Fruit fly (Drosophila melanogaster) whole organism, embryonic: ENCODE measurements around the gene CG5644.

Experiments used
- CG11398 ChIP-seq: fragments of 200-800 bp; sonication (Bioruptor generic); optimal IDR thresholded peaks from 2 replicates; lab custom pipeline; 2016; ENCODE audit warnings: missing biosample characterization, missing genetic modification characterization
- CG12219 ChIP-seq: fragments of 200-800 bp; sonication (Bioruptor generic); optimal IDR thresholded peaks from 3 replicates; lab custom pipeline; 2018; ENCODE audit warnings: missing biosample characterization, mild to moderate bottlenecking, missing genetic modification characterization
- CG14014 ChIP-seq: fragments of 200-800 bp; sonication (Bioruptor generic); IDR thresholded peaks from 2 replicates; pipeline ENCODE4 v1.3.6; 2022; ENCODE audit warnings: missing biosample characterization, missing genetic modification characterization
- CG14667 ChIP-seq: fragments of 200-800 bp; sonication (Bioruptor generic); IDR thresholded peaks from 2 replicates; pipeline ENCODE4 v1.3.6; 2022; ENCODE audit warnings: missing biosample characterization, missing genetic modification characterization
- CG17361 ChIP-seq: fragments of 200-800 bp; sonication (Bioruptor generic); IDR thresholded peaks from 3 replicates; pipeline ENCODE4 v1.3.6; 2022; ENCODE audit warnings: missing biosample characterization, missing genetic modification characterization
- CG3726 ChIP-seq: fragments of 200-800 bp; sonication (Bioruptor generic); IDR thresholded peaks from 3 replicates; pipeline ENCODE4, ENCODE4 v1.3.6; 2022; ENCODE audit warnings: missing biosample characterization, missing genetic modification characterization
- CG3838 ChIP-seq: fragments of 200-800 bp; sonication (Bioruptor generic); optimal IDR thresholded peaks from 3 replicates; lab custom pipeline; 2016; ENCODE audit warnings: missing biosample characterization, missing genetic modification characterization
- CG3847 ChIP-seq: fragments of 200-800 bp; sonication (Bioruptor generic); IDR thresholded peaks from 2 replicates; pipeline ENCODE4 v1.3.6; 2022; ENCODE audit warnings: missing biosample characterization, missing genetic modification characterization
- CG7271 ChIP-seq: fragments of 200-800 bp; sonication (Bioruptor generic); optimal IDR thresholded peaks from 2 replicates; lab custom pipeline; 2018; ENCODE audit warnings: missing biosample characterization, mild to moderate bottlenecking, missing genetic modification characterization, moderate library complexity
- CG7786 ChIP-seq: fragments of 200-800 bp; sonication (Bioruptor generic); optimal IDR thresholded peaks from 2 replicates; lab custom pipeline; 2016; ENCODE audit warnings: missing biosample characterization, missing genetic modification characterization
- CG9817 ChIP-seq: fragments of 200-800 bp; sonication (Bioruptor generic); optimal IDR thresholded peaks from 2 replicates; lab custom pipeline; 2018; ENCODE audit warnings: missing biosample characterization, mild to moderate bottlenecking, missing genetic modification characterization, moderate library complexity
- D ChIP-seq, 2 experiments: fragments of 200-800 bp in 1 of 2; fragments of >200 bp in 1 of 2; sonication (Bioruptor generic) in 1 of 2; optimal IDR thresholded peaks; 2 replicates in 1 of 2; 3 replicates in 1 of 2; lab custom pipeline; 2017; ENCODE audit warnings: mild to moderate bottlenecking in 1 of 2, missing biosample characterization in 1 of 2, missing genetic modification characterization in 1 of 2, missing genetic modification reagents in 1 of 2
- Eip74EF ChIP-seq, 2 experiments: fragments of 200-800 bp in 1 of 2; fragments of >200 bp in 1 of 2; sonication (Bioruptor generic) in 1 of 2; optimal IDR thresholded peaks; 2 replicates each; lab custom pipeline; 2017 to 2019; ENCODE audit warnings: missing biosample characterization in 2 of 2, missing genetic modification characterization in 2 of 2, mild to moderate bottlenecking in 1 of 2, moderate library complexity in 1 of 2
- HmgZ ChIP-seq: fragments of 200-800 bp; sonication (Bioruptor generic); optimal IDR thresholded peaks from 2 replicates; lab custom pipeline; 2018; ENCODE audit warnings: missing biosample characterization, mild to moderate bottlenecking, missing genetic modification characterization
- Hmr ChIP-seq: fragments of 200-800 bp; sonication (Bioruptor generic); optimal IDR thresholded peaks from 3 replicates; lab custom pipeline; 2017; ENCODE audit warnings: mild to moderate bottlenecking, missing biosample characterization, missing genetic modification reagents, missing genetic modification characterization
- Med ChIP-seq: fragments of 200-800 bp; sonication (Bioruptor generic); peaks from one replicate; lab custom pipeline; 2016; ENCODE audit warnings: missing biosample characterization, missing genetic modification characterization, mild to moderate bottlenecking, inconsistent platforms, moderate library complexity
- Nf-YC ChIP-seq: fragments of 200-800 bp; optimal IDR thresholded peaks from 3 replicates; lab custom pipeline; 2019; ENCODE audit warnings: missing biosample characterization, mild to moderate bottlenecking, missing genetic modification characterization, moderate library complexity
- Sox100B ChIP-seq: fragments of 200-800 bp; sonication (Bioruptor generic); optimal IDR thresholded peaks from 3 replicates; lab custom pipeline; 2018; ENCODE audit warnings: missing biosample characterization, mild to moderate bottlenecking, missing genetic modification characterization
- cg ChIP-seq: fragments of 200-800 bp; sonication (Bioruptor generic); optimal IDR thresholded peaks from 3 replicates; lab custom pipeline; 2019; ENCODE audit warnings: missing biosample characterization, mild to moderate bottlenecking, missing genetic modification characterization, moderate library complexity
- cwo ChIP-seq: fragments of 200-800 bp; sonication (Bioruptor generic); optimal IDR thresholded peaks from 3 replicates; lab custom pipeline; 2017; ENCODE audit warnings: missing biosample characterization, missing genetic modification characterization, mild to moderate bottlenecking, moderate library complexity, missing genetic modification reagents
- danr ChIP-seq: fragments of 200-800 bp; sonication (Bioruptor generic); IDR thresholded peaks from 2 replicates; pipeline ENCODE4 v1.3.6; 2022; ENCODE audit warnings: missing biosample characterization, missing genetic modification characterization
- dm ChIP-seq: fragments of 200-800 bp; sonication (Bioruptor generic); optimal IDR thresholded peaks from 3 replicates; lab custom pipeline; 2016; ENCODE audit warnings: missing biosample characterization, missing genetic modification characterization
- emc ChIP-seq: fragments of 200-800 bp; sonication (Bioruptor generic); optimal IDR thresholded peaks from 2 replicates; lab custom pipeline; 2016; ENCODE audit warnings: missing biosample characterization, missing genetic modification characterization
- fu2 ChIP-seq: fragments of 200-800 bp; sonication (Bioruptor generic); optimal IDR thresholded peaks from 2 replicates; lab custom pipeline; 2016; ENCODE audit warnings: missing biosample characterization, missing genetic modification characterization
- gcm2 ChIP-seq: fragments of 200-800 bp; sonication (Bioruptor generic); optimal IDR thresholded peaks from 2 replicates; lab custom pipeline; 2016; ENCODE audit warnings: missing biosample characterization, missing genetic modification characterization
- hkb ChIP-seq, 2 experiments: fragments of 200-800 bp in 1 of 2; fragments of >200 bp in 1 of 2; sonication (Bioruptor generic) in 1 of 2; IDR thresholded peaks in 1 of 2; optimal IDR thresholded peaks in 1 of 2; 2 replicates each; pipeline versions ENCODE4 v1.3.6 to Lab custom; 2017 to 2022; ENCODE audit warnings: missing biosample characterization in 1 of 2, missing genetic modification characterization in 1 of 2
- lilli ChIP-seq: fragments of 200-800 bp; sonication (Bioruptor generic); optimal IDR thresholded peaks from 3 replicates; lab custom pipeline; 2016; ENCODE audit warnings: missing biosample characterization, missing genetic modification characterization
- luna ChIP-seq: fragments of 200-800 bp; sonication (Bioruptor generic); optimal IDR thresholded peaks from 2 replicates; lab custom pipeline; 2016; ENCODE audit warnings: missing biosample characterization, missing genetic modification characterization
- maf-S ChIP-seq: fragments of 200-800 bp; sonication (Bioruptor generic); optimal IDR thresholded peaks from 2 replicates; lab custom pipeline; 2016; ENCODE audit warnings: missing biosample characterization, missing genetic modification characterization
- pan ChIP-seq, 4 experiments: fragments of >200 bp in 3 of 4; fragments of 200-800 bp in 1 of 4; sonication (Bioruptor generic) in 1 of 4; optimal IDR thresholded peaks in 3 of 4; IDR thresholded peaks in 1 of 4; 2 replicates each; pipeline versions ENCODE4 v1.3.6 to Lab custom; 2017 to 2022; ENCODE audit warnings: missing biosample characterization in 2 of 4, missing genetic modification characterization in 2 of 4, mixed read lengths in 1 of 4
- sd ChIP-seq: fragments of 200-800 bp; sonication (Bioruptor generic); optimal IDR thresholded peaks from 3 replicates; lab custom pipeline; 2018; ENCODE audit warnings: missing biosample characterization, mild to moderate bottlenecking, missing genetic modification characterization, moderate library complexity
- slou ChIP-seq: fragments of 200-800 bp; sonication (Bioruptor generic); optimal IDR thresholded peaks from 3 replicates; lab custom pipeline; 2016; ENCODE audit warnings: missing biosample characterization, missing genetic modification characterization
- sug ChIP-seq: fragments of 200-800 bp; optimal IDR thresholded peaks from 2 replicates; lab custom pipeline; 2019; ENCODE audit warnings: missing biosample characterization, mild to moderate bottlenecking, missing genetic modification characterization, moderate library complexity
- tin ChIP-seq: fragments of 200-800 bp; sonication (Bioruptor generic); optimal IDR thresholded peaks from 3 replicates; lab custom pipeline; 2016; ENCODE audit warnings: missing biosample characterization, missing genetic modification characterization
- ttk ChIP-seq: fragments of 200-800 bp; sonication (Bioruptor generic); IDR thresholded peaks from 2 replicates; pipeline ENCODE4 v2.1.2; 2022; ENCODE audit warnings: missing biosample characterization, missing genetic modification characterization
- twi ChIP-seq: fragments of 200-800 bp; optimal IDR thresholded peaks from 2 replicates; lab custom pipeline; 2019; ENCODE audit warnings: missing biosample characterization, mild to moderate bottlenecking, missing genetic modification characterization, moderate library complexity
- vvl ChIP-seq: fragments of 200-800 bp; sonication (Bioruptor generic); IDR thresholded peaks from 2 replicates; pipeline ENCODE4 v1.3.6; 2022; ENCODE audit warnings: missing biosample characterization, missing genetic modification characterization
- z ChIP-seq: fragments of 200-800 bp; sonication (Bioruptor generic); IDR thresholded peaks from 3 replicates; pipeline ENCODE4 v1.3.6; 2022; ENCODE audit warnings: missing biosample characterization, missing genetic modification characterization

Gene CG5644

DNA sequence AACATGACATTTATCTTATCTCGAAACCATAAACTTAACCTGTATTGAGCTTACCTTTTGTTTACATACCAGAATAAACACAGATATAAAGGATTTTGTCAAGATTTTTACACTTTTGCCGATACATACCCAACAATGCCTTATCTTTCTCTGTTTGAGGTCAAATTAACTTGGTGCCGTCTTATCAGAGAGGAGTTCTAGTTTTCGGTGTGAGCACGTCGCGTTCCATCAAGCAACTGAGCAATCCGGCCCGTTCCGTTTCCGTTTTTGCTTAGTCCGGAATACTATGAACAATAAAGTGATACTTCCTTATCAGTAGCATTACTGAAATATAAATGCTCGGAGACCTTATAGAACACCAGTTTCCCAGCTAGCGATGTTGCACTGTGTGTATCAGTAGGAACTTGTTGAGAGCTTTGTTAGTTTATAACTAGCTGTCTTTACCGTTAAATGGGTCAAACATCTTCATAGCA lies 6.2 kb upstream of the CG5644 start, which contains the start of gene Galk (continued):
- TF ChIP-seq sd (tag; lab: Kevin White, UChicago) (peak; percentile 77), danr (GFP tag; lab: Robert Waterston, UW) (peak; percentile 28; the same call in 1 of the 2 replicates), lilli (GFP tag; lab: Kevin White, UChicago) (peak; percentile 73), CG7786 (GFP tag; lab: Kevin White, UChicago) (peak; percentile 24), gcm2 (GFP tag; lab: Kevin White, UChicago) (no peak), CG3847 (GFP tag; lab: Robert Waterston, UW) (peak; percentile 63; the same call in 1 of the 2 replicates), cwo (peak; percentile 70), fu2 (GFP tag; lab: Kevin White, UChicago) (peak; percentile 41), CG7271 (tag; lab: Kevin White, UChicago) (no peak), maf-S (peak; percentile 19), CG14014 (GFP tag; lab: Robert Waterston, UW) (peak; percentile 46; the same call in 1 of the 2 replicates), CG3838 (GFP tag; lab: Kevin White, UChicago) (peak; percentile 16), ttk (GFP tag; lab: Robert Waterston, UW) (peak; percentile 36; the same call in 1 of the 2 replicates), CG17361 (GFP tag; lab: Robert Waterston, UW) (no peak; the same call in 2 of the 3 replicates), tin (GFP tag; lab: Kevin White, UChicago) (peak; percentile 50), CG11398 (GFP tag; lab: Kevin White, UChicago) (peak; percentile 60), Sox100B (GFP tag; lab: Kevin White, UChicago) (no peak), twi (no peak), cg (GFP tag; lab: Kevin White, UChicago) (no peak), Hmr (GFP tag; lab: Kevin White, UChicago) (peak; percentile 46), Nf-YC (tag; lab: Kevin White, UChicago) (peak; percentile 5), vvl (GFP tag; lab: Robert Waterston, UW) (peak; percentile 66), CG12219 (GFP tag; lab: Kevin White, UChicago) (peak; percentile 62), sug (tag; lab: Kevin White, UChicago) (peak; percentile 79), emc (peak; percentile 1), z (no peak), CG14667 (peak; percentile 50), hkb (optimal IDR thresholded peaks at IDR 0.05; lab: Kevin White, UChicago) (no peak), hkb (GFP tag; IDR thresholded peaks at IDR 0.05; lab: Robert Waterston, UW) (peak; percentile 65), luna (GFP tag; lab: Kevin White, UChicago) (peak; percentile 24), CG9817 (tag; lab: Kevin White, UChicago) (peak; percentile 52), D (optimal IDR thresholded peaks at IDR 0.05; lab: Kevin White, UChicago) (no peak), D (GFP tag; optimal IDR thresholded peaks at IDR 0.05; lab: Kevin White, UChicago) (peak; percentile 1), Med (GFP tag; lab: Kevin White, UChicago) (peak; percentile 94), pan (optimal IDR thresholded peaks at IDR 0.05; lab: Kevin White, UChicago) (no peak), pan (GFP tag; optimal IDR thresholded peaks at IDR 0.05 in 1 of 2, IDR thresholded peaks at IDR 0.05 in 1 of 2) (peak in 1 of 2 experiments; percentile 81), Eip74EF (GFP tag; optimal IDR thresholded peaks at IDR 0.05; lab: Kevin White, UChicago) (peak in 1 of 2 experiments; percentile 21), HmgZ (peak; percentile 77), dm (GFP tag; lab: Kevin White, UChicago) (no peak), CG3726 (GFP tag; lab: Robert Waterston, UW) (no peak), slou (no peak)
